Fruit fly (Drosophila melanogaster): ENCODE results near the gene borr.

The borr gene

dm6 chr2L:9206401-9206800 lies 46.5 kb downstream of the borr start (continued):
- TF ChIP-seq salr (GFP tag; optimal IDR thresholded peaks at IDR 0.05) (peak in 1 of 2 experiments; percentile 89), ss (GFP tag; optimal IDR thresholded peaks at IDR 0.05) (no peak), CG4318 (GFP tag; optimal IDR thresholded peaks at IDR 0.05) (peak; percentile 85), Ets96B (tag; optimal IDR thresholded peaks at IDR 0.05) (peak; percentile 57), achi (GFP tag; optimal IDR thresholded peaks at IDR 0.05) (peak; percentile 73), CG9139 (GFP tag; optimal IDR thresholded peaks at IDR 0.05) (no peak), CG6808 (GFP tag; optimal IDR thresholded peaks at IDR 0.05) (no peak), Sox15 (GFP tag; optimal IDR thresholded peaks at IDR 0.05) (no peak), CG34406 (GFP tag; optimal IDR thresholded peaks at IDR 0.05) (no peak), cyc (GFP tag; optimal IDR thresholded peaks at IDR 0.05) (no peak), eg (GFP tag; IDR thresholded peaks at IDR 0.05) (peak; percentile 81), dac (GFP tag; optimal IDR thresholded peaks at IDR 0.05) (no peak), CG31627 (GFP tag; optimal IDR thresholded peaks at IDR 0.05) (no peak)

dm6 chr2L:9205133-9205615 lies 47.7 kb downstream of the borr start:
- peak; percentile 83 for TF ChIP-seq Eip78C (GFP tag)
- TF ChIP-seq salr (GFP tag; optimal IDR thresholded peaks at IDR 0.05), result peak; percentile 13 to 33
- TF ChIP-seq esn (GFP tag; optimal IDR thresholded peaks at IDR 0.05), result peak; percentile 43
- TF ChIP-seq CG8319 (GFP tag; optimal IDR thresholded peaks at IDR 0.05), result no peak
- TF ChIP-seq CG8119 (GFP tag; IDR thresholded peaks at IDR 0.05), result peak; percentile 83
- TF ChIP-seq cyc (GFP tag; optimal IDR thresholded peaks at IDR 0.05), result no peak
- TF ChIP-seq Hr4 (GFP tag; optimal IDR thresholded peaks at IDR 0.05), result no peak
- TF ChIP-seq CG15336 (GFP tag; IDR thresholded peaks at IDR 0.05), result peak; percentile 91
- TF ChIP-seq Lpt (GFP tag; optimal IDR thresholded peaks at IDR 0.05), result peak; percentile 71
- peak; percentile 78 to 82 for TF ChIP-seq ss (GFP tag; optimal IDR thresholded peaks at IDR 0.05)
- no peak for TF ChIP-seq OdsH (GFP tag; optimal IDR thresholded peaks at IDR 0.05)
- TF ChIP-seq dsx (GFP tag; optimal IDR thresholded peaks at IDR 0.05; ENCODE audit: poor library complexity, severe bottlenecking), result peak; percentile 81
- peak; percentile 87 for TF ChIP-seq eg (GFP tag; IDR thresholded peaks at IDR 0.05)
- peak; percentile 59 for TF ChIP-seq CG1621 (tag; optimal IDR thresholded peaks at IDR 0.05)
- no peak for TF ChIP-seq lz (GFP tag; optimal IDR thresholded peaks at IDR 0.05)
- TF ChIP-seq fd85E (GFP tag; optimal IDR thresholded peaks at IDR 0.05), result peak; percentile 87
- no peak for TF ChIP-seq pdm3 (GFP tag; optimal IDR thresholded peaks at IDR 0.05)
- peak; percentile 35 for TF ChIP-seq Met (GFP tag; optimal IDR thresholded peaks at IDR 0.05)
- TF ChIP-seq spab (GFP tag; optimal IDR thresholded peaks at IDR 0.05), result peak; percentile 59
- TF ChIP-seq CG16779 (tag; optimal IDR thresholded peaks at IDR 0.05), result peak; percentile 81
- TF ChIP-seq CG11902 (GFP tag; optimal IDR thresholded peaks at IDR 0.05), result no peak
- peak; percentile 92 for TF ChIP-seq fkh (GFP tag; optimal IDR thresholded peaks at IDR 0.05)
- peak; percentile 49 for TF ChIP-seq Sox14 (GFP tag; optimal IDR thresholded peaks at IDR 0.05)
- TF ChIP-seq svp (GFP tag), result peak; percentile 76
- peak; percentile 82 for TF ChIP-seq Sox102F (GFP tag; optimal IDR thresholded peaks at IDR 0.05)
- no peak for TF ChIP-seq CG31627 (GFP tag; optimal IDR thresholded peaks at IDR 0.05)
- TF ChIP-seq CG7368 (GFP tag; optimal IDR thresholded peaks at IDR 0.05), result peak; percentile 27
- peak; percentile 72 for TF ChIP-seq CG6808 (GFP tag; optimal IDR thresholded peaks at IDR 0.05)
- TF ChIP-seq CG8632 (GFP tag; optimal IDR thresholded peaks at IDR 0.05), result peak; percentile 17
- TF ChIP-seq vri (GFP tag; optimal IDR thresholded peaks at IDR 0.05), result peak; percentile 86
- peak; percentile 6 for TF ChIP-seq achi (GFP tag; optimal IDR thresholded peaks at IDR 0.05)
- TF ChIP-seq Eip75B (GFP tag; optimal IDR thresholded peaks at IDR 0.05), result peak; percentile 75
- TF ChIP-seq Ets96B (tag; optimal IDR thresholded peaks at IDR 0.05), result peak; percentile 64
- peak; percentile 27 for TF ChIP-seq CG11762 (GFP tag; optimal IDR thresholded peaks at IDR 0.05; ENCODE audit: insufficient read depth)
- TF ChIP-seq CG11294 (GFP tag; IDR thresholded peaks at IDR 0.05), result peak; percentile 57; the same call in 1 of the 2 replicates
- peak; percentile 74 for TF ChIP-seq net (GFP tag; optimal IDR thresholded peaks at IDR 0.05)
- TF ChIP-seq Eip93F (GFP tag; optimal IDR thresholded peaks at IDR 0.05), result peak; percentile 99
- peak; percentile 39 for TF ChIP-seq CG32006 (GFP tag; optimal IDR thresholded peaks at IDR 0.05)
- TF ChIP-seq CG10669 (GFP tag; optimal IDR thresholded peaks at IDR 0.05), result peak; percentile 18
- no peak for TF ChIP-seq CG6792 (GFP tag; optimal IDR thresholded peaks at IDR 0.05)
- TF ChIP-seq CG6163 (GFP tag; IDR thresholded peaks at IDR 0.05), result peak; percentile 93
- TF ChIP-seq CG6854 (GFP tag; optimal IDR thresholded peaks at IDR 0.05), result peak; percentile 86
- TF ChIP-seq topi (GFP tag; optimal IDR thresholded peaks at IDR 0.05), result peak; percentile 60
- TF ChIP-seq Smox (GFP tag; optimal IDR thresholded peaks at IDR 0.05), result no peak
